Worm (Caenorhabditis elegans) whole organism, L1 larva: ENCODE data around the gene coq-8.

Experiments used
- elt-3 ChIP-seq, 6 experiments: fragments of 150-350 bp in 1 of 6; sonication (generic microtip); optimal IDR thresholded peaks; 2 replicates each; lab custom pipeline; 2017 to 2018; ENCODE audit warnings: missing biosample characterization in 6 of 6, missing genetic modification characterization in 6 of 6, inconsistent platforms in 1 of 6
- fos-1 ChIP-seq: fragments of 150-350 bp; optimal IDR thresholded peaks from 2 replicates; lab custom pipeline; 2014; ENCODE audit warnings: missing biosample characterization, missing genetic modification characterization
- nhr-90 ChIP-seq: sonication (generic microtip); optimal IDR thresholded peaks from 2 replicates; lab custom pipeline; 2016; ENCODE audit warnings: mild to moderate bottlenecking, missing genetic modification characterization, missing compliant biosample characterization; ENCODE audit not compliant: poor library complexity
- skn-1 ChIP-seq: fragments of 150-350 bp; optimal IDR thresholded peaks from 2 replicates; lab custom pipeline; 2014; ENCODE audit warnings: missing biosample characterization, missing genetic modification characterization
- snpc-4 ChIP-seq: fragments of 150-350 bp; optimal IDR thresholded peaks from 2 replicates; lab custom pipeline; 2014; ENCODE audit warnings: missing biosample characterization, missing genetic modification characterization
- unc-62 ChIP-seq: fragments of 150-350 bp; optimal IDR thresholded peaks from 2 replicates; lab custom pipeline; 2014; ENCODE audit warnings: missing biosample characterization, missing genetic modification reagents, missing genetic modification characterization
- zag-1 ChIP-seq: fragments of 150-350 bp; optimal IDR thresholded peaks from 2 replicates; lab custom pipeline; 2014; ENCODE audit warnings: missing biosample characterization, missing genetic modification characterization

DNA sequence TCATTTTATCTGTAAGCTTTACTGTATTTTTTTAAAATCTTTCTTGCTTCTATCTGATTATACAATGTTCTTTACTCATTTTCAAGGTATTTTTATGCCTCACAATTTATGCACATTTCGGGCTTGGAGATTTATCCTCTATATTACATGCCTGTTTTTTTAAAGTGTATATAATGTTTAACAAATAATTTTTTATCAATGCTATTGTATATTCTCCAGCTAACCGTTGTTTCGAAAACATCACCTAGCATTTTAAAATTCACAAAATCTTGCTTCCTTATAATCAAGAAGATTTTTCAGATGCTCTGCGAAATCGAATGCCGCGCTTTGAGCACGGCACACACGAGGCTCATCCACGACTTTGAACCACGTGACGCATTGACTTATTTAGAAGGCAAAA, 11.2 kb upstream of the coq-8 start, which contains the start of gene ced-4:
- no peak for TF ChIP-seq nhr-90 (tag; lab: Kevin White, UChicago)
- no peak for TF ChIP-seq skn-1 (tag; lab: Kevin White, UChicago)
- TF ChIP-seq snpc-4 (tag; lab: Kevin White, UChicago): no peak
- TF ChIP-seq elt-3 (tag; optimal IDR thresholded peaks at IDR 0.05; lab: Kevin White, UChicago): no peak
- TF ChIP-seq zag-1: no peak
- no peak for TF ChIP-seq fos-1 (tag; lab: Kevin White, UChicago)
- TF ChIP-seq unc-62 (GFP tag; lab: Kevin White, UChicago): no peak
